Fruit fly (Drosophila melanogaster) whole organism, embryonic: ENCODE data around the gene CG6785.
A peak's percentile ranks its signal among the peaks of the same experiment; 100 is the strongest.

Experiments
- Blimp-1 ChIP-seq: fragments of 200-800 bp; sonication (Bioruptor generic); optimal IDR thresholded peaks from 3 replicates; lab custom pipeline; 2018; ENCODE audit warnings: missing biosample characterization, missing genetic modification characterization, mild to moderate bottlenecking, moderate library complexity, missing genetic modification reagents
- BtbVII ChIP-seq: fragments of 200-800 bp; sonication (Bioruptor generic); optimal IDR thresholded peaks from 3 replicates; lab custom pipeline; 2017; ENCODE audit warnings: missing biosample characterization, mild to moderate bottlenecking, missing genetic modification characterization
- CG10366 ChIP-seq: fragments of 200-800 bp; sonication (Bioruptor generic); IDR thresholded peaks from 2 replicates; pipeline ENCODE4 v1.3.6; 2022; ENCODE audit warnings: missing biosample characterization, missing genetic modification characterization
- CG10565 ChIP-seq: fragments of 200-800 bp; sonication (Bioruptor generic); optimal IDR thresholded peaks from 3 replicates; lab custom pipeline; 2016; ENCODE audit warnings: missing biosample characterization, mild to moderate bottlenecking, missing genetic modification characterization
- CG10654 ChIP-seq: fragments of 200-800 bp; sonication (Bioruptor generic); optimal IDR thresholded peaks from 2 replicates; lab custom pipeline; 2016; ENCODE audit warnings: missing biosample characterization, missing genetic modification characterization
- CG11398 ChIP-seq: fragments of 200-800 bp; sonication (Bioruptor generic); optimal IDR thresholded peaks from 2 replicates; lab custom pipeline; 2016; ENCODE audit warnings: missing biosample characterization, missing genetic modification characterization
- CG11504 ChIP-seq: fragments of 200-800 bp; sonication (Bioruptor generic); optimal IDR thresholded peaks from 3 replicates; lab custom pipeline; 2019; ENCODE audit warnings: missing biosample characterization, mild to moderate bottlenecking, missing genetic modification characterization, moderate library complexity
- CG11723 ChIP-seq: fragments of 200-800 bp; sonication (Bioruptor generic); optimal IDR thresholded peaks from 2 replicates; lab custom pipeline; 2017; ENCODE audit warnings: missing biosample characterization, mild to moderate bottlenecking, missing genetic modification characterization
- CG12659 ChIP-seq: fragments of 200-800 bp; sonication (Bioruptor generic); optimal IDR thresholded peaks from 3 replicates; lab custom pipeline; 2017; ENCODE audit warnings: mild to moderate bottlenecking, missing biosample characterization, missing genetic modification reagents, missing genetic modification characterization
- CG15601 ChIP-seq: fragments of 200-800 bp; sonication (Bioruptor generic); optimal IDR thresholded peaks from 3 replicates; lab custom pipeline; 2019; ENCODE audit warnings: missing biosample characterization, mild to moderate bottlenecking, missing genetic modification characterization, moderate library complexity
- CG17186 ChIP-seq: fragments of 200-800 bp; sonication (Bioruptor generic); optimal IDR thresholded peaks from 3 replicates; lab custom pipeline; 2017; ENCODE audit warnings: missing biosample characterization, missing genetic modification reagents, missing genetic modification characterization
- CG17612 ChIP-seq: fragments of 200-800 bp; sonication (Bioruptor generic); IDR thresholded peaks from 2 replicates; pipeline ENCODE4 v1.3.6; 2022; ENCODE audit warnings: missing biosample characterization, missing genetic modification characterization
- CG18619 ChIP-seq: fragments of 200-800 bp; sonication (Bioruptor generic); optimal IDR thresholded peaks from 3 replicates; lab custom pipeline; 2017; ENCODE audit warnings: missing biosample characterization, mild to moderate bottlenecking, missing genetic modification characterization
- CG30403 ChIP-seq: fragments of 200-800 bp; sonication (Bioruptor generic); optimal IDR thresholded peaks from 3 replicates; lab custom pipeline; 2016; ENCODE audit warnings: missing biosample characterization, missing genetic modification characterization
- CG3281 ChIP-seq: fragments of 200-800 bp; sonication (Bioruptor generic); optimal IDR thresholded peaks from 3 replicates; lab custom pipeline; 2017; ENCODE audit warnings: missing biosample characterization, mild to moderate bottlenecking, missing genetic modification characterization
- CG34376 ChIP-seq: fragments of 200-800 bp; sonication (Bioruptor generic); optimal IDR thresholded peaks from 2 replicates; lab custom pipeline; 2018; ENCODE audit warnings: missing biosample characterization, mild to moderate bottlenecking, missing genetic modification characterization
- CG4328 ChIP-seq: fragments of 200-800 bp; sonication (Bioruptor generic); optimal IDR thresholded peaks from 3 replicates; lab custom pipeline; 2017; ENCODE audit warnings: missing biosample characterization, missing genetic modification reagents, missing genetic modification characterization
- CG6254 ChIP-seq: fragments of 200-800 bp; sonication (Bioruptor generic); optimal IDR thresholded peaks from 3 replicates; lab custom pipeline; 2017; ENCODE audit warnings: mild to moderate bottlenecking, missing biosample characterization, missing genetic modification reagents, missing genetic modification characterization
- CG6272 ChIP-seq: fragments of 200-800 bp; sonication (Bioruptor generic); IDR thresholded peaks from 2 replicates; pipeline ENCODE4 v1.3.6; 2022; ENCODE audit warnings: missing biosample characterization, missing genetic modification characterization
- CG6765 ChIP-seq: fragments of 200-800 bp; sonication (Bioruptor generic); optimal IDR thresholded peaks from 3 replicates; lab custom pipeline; 2017; ENCODE audit warnings: missing biosample characterization, mild to moderate bottlenecking, missing genetic modification characterization
- CG6813 ChIP-seq: fragments of 200-800 bp; sonication (Bioruptor generic); optimal IDR thresholded peaks from 2 replicates; lab custom pipeline; 2017; ENCODE audit warnings: missing biosample characterization, missing genetic modification characterization, mild to moderate bottlenecking, moderate library complexity, missing genetic modification reagents
- CG7271 ChIP-seq: fragments of 200-800 bp; sonication (Bioruptor generic); optimal IDR thresholded peaks from 2 replicates; lab custom pipeline; 2018; ENCODE audit warnings: missing biosample characterization, mild to moderate bottlenecking, missing genetic modification characterization, moderate library complexity
- CG8478 ChIP-seq: fragments of >200 bp; optimal IDR thresholded peaks from 2 replicates; lab custom pipeline; 2018
- Dbx ChIP-seq: fragments of 200-800 bp; sonication (Bioruptor generic); IDR thresholded peaks from 3 replicates; pipeline ENCODE4 v1.3.6; 2022; ENCODE audit warnings: missing biosample characterization, missing genetic modification characterization
- Dp ChIP-seq: fragments of 200-800 bp; sonication (Bioruptor generic); optimal IDR thresholded peaks from 2 replicates; lab custom pipeline; 2018; ENCODE audit warnings: missing biosample characterization, mild to moderate bottlenecking, missing genetic modification characterization, moderate library complexity
- Eip74EF ChIP-seq, 2 experiments: fragments of 200-800 bp in 1 of 2; fragments of >200 bp in 1 of 2; sonication (Bioruptor generic) in 1 of 2; optimal IDR thresholded peaks; 2 replicates each; lab custom pipeline; 2017 to 2019; ENCODE audit warnings: missing biosample characterization in 2 of 2, missing genetic modification characterization in 2 of 2, mild to moderate bottlenecking in 1 of 2, moderate library complexity in 1 of 2
- HLH54F ChIP-seq: fragments of 200-800 bp; sonication (Bioruptor generic); optimal IDR thresholded peaks from 3 replicates; lab custom pipeline; 2016; ENCODE audit warnings: missing biosample characterization, missing genetic modification characterization
- Hmr ChIP-seq: fragments of 200-800 bp; sonication (Bioruptor generic); optimal IDR thresholded peaks from 3 replicates; lab custom pipeline; 2017; ENCODE audit warnings: mild to moderate bottlenecking, missing biosample characterization, missing genetic modification reagents, missing genetic modification characterization
- Hr3 ChIP-seq: fragments of 200-800 bp; sonication (Bioruptor generic); optimal IDR thresholded peaks from 3 replicates; lab custom pipeline; 2016; ENCODE audit warnings: missing biosample characterization, missing genetic modification characterization
- Hr39 ChIP-seq: fragments of >200 bp; optimal IDR thresholded peaks from 2 replicates; lab custom pipeline; 2017
- Hr51 ChIP-seq, 2 experiments: fragments of 200-800 bp; sonication (Bioruptor generic); optimal IDR thresholded peaks; 2 replicates in 1 of 2; 3 replicates in 1 of 2; lab custom pipeline; 2016 to 2018; ENCODE audit warnings: missing biosample characterization in 2 of 2, missing genetic modification characterization in 2 of 2, mild to moderate bottlenecking in 1 of 2, moderate library complexity in 1 of 2
- MTF-1 ChIP-seq: fragments of 200-800 bp; sonication (Bioruptor generic); optimal IDR thresholded peaks from 2 replicates; lab custom pipeline; 2018; ENCODE audit warnings: missing biosample characterization, mild to moderate bottlenecking, missing genetic modification characterization, borderline replicate concordance
- NC2β ChIP-seq: fragments of 200-800 bp; sonication (Bioruptor generic); optimal IDR thresholded peaks from 2 replicates; lab custom pipeline; 2016; ENCODE audit warnings: missing biosample characterization, missing genetic modification characterization
- Nf-YA ChIP-seq: fragments of 200-800 bp; sonication (Bioruptor generic); IDR thresholded peaks from 2 replicates; pipeline ENCODE4 v1.3.6; 2022; ENCODE audit warnings: missing biosample characterization, missing genetic modification characterization
- Nf-YC ChIP-seq: fragments of 200-800 bp; optimal IDR thresholded peaks from 3 replicates; lab custom pipeline; 2019; ENCODE audit warnings: missing biosample characterization, mild to moderate bottlenecking, missing genetic modification characterization, moderate library complexity
- PHDP ChIP-seq: fragments of 200-800 bp; sonication (Bioruptor generic); optimal IDR thresholded peaks from 3 replicates; lab custom pipeline; 2018; ENCODE audit warnings: missing biosample characterization, mild to moderate bottlenecking, missing genetic modification characterization, moderate library complexity
- Side ChIP-seq: fragments of 200-800 bp; sonication (Bioruptor generic); optimal IDR thresholded peaks from 2 replicates; lab custom pipeline; 2016; ENCODE audit warnings: missing biosample characterization, missing genetic modification characterization
- Ssrp ChIP-seq: fragments of 200-800 bp; sonication (Bioruptor generic); optimal IDR thresholded peaks from 2 replicates; lab custom pipeline; 2018; ENCODE audit warnings: missing biosample characterization, mild to moderate bottlenecking, missing genetic modification characterization, moderate library complexity
- Tbp ChIP-seq: fragments of >200 bp; optimal IDR thresholded peaks from 2 replicates; lab custom pipeline; 2018; ENCODE audit warnings: missing biosample characterization, missing genetic modification characterization
- aop ChIP-seq: fragments of 200-800 bp; sonication (Bioruptor generic); IDR thresholded peaks from 2 replicates; pipeline ENCODE4 v1.3.6; 2022; ENCODE audit warnings: missing biosample characterization, missing genetic modification characterization
- disco-r ChIP-seq: fragments of 200-800 bp; sonication (Bioruptor generic); optimal IDR thresholded peaks from 2 replicates; lab custom pipeline; 2016; ENCODE audit warnings: missing biosample characterization, missing genetic modification characterization
- eve ChIP-seq, 2 experiments: fragments of >200 bp; optimal IDR thresholded peaks; 2 replicates each; lab custom pipeline; 2017; ENCODE audit warnings: missing biosample characterization in 2 of 2, missing genetic modification characterization in 2 of 2
- fru ChIP-seq: fragments of >200 bp; optimal IDR thresholded peaks from 2 replicates; lab custom pipeline; 2017
- her ChIP-seq: fragments of 200-800 bp; sonication (Bioruptor generic); optimal IDR thresholded peaks from 2 replicates; lab custom pipeline; 2016; ENCODE audit warnings: missing biosample characterization, missing genetic modification characterization
- jing ChIP-seq: fragments of 200-800 bp; sonication (Bioruptor generic); optimal IDR thresholded peaks from 2 replicates; lab custom pipeline; 2018; ENCODE audit warnings: missing biosample characterization, mild to moderate bottlenecking, missing genetic modification characterization
- luna ChIP-seq: fragments of 200-800 bp; sonication (Bioruptor generic); optimal IDR thresholded peaks from 2 replicates; lab custom pipeline; 2016; ENCODE audit warnings: missing biosample characterization, missing genetic modification characterization
- peb ChIP-seq: fragments of 200-800 bp; sonication (Bioruptor generic); IDR thresholded peaks from 2 replicates; pipeline ENCODE4 v1.3.6; 2022; ENCODE audit warnings: missing biosample characterization, missing genetic modification characterization
- sens-2 ChIP-seq: fragments of 200-800 bp; sonication (Bioruptor generic); IDR thresholded peaks from 2 replicates; pipeline ENCODE4 v1.3.6; 2022; ENCODE audit warnings: missing biosample characterization, missing genetic modification characterization
- slou ChIP-seq: fragments of 200-800 bp; sonication (Bioruptor generic); optimal IDR thresholded peaks from 3 replicates; lab custom pipeline; 2016; ENCODE audit warnings: missing biosample characterization, missing genetic modification characterization
- tll ChIP-seq, 2 experiments: fragments of 200-800 bp in 1 of 2; fragments of >200 bp in 1 of 2; sonication (Bioruptor generic) in 1 of 2; optimal IDR thresholded peaks; 2 replicates each; lab custom pipeline; 2017 to 2019; ENCODE audit warnings: missing biosample characterization in 2 of 2, missing genetic modification characterization in 2 of 2, mild to moderate bottlenecking in 1 of 2, moderate library complexity in 1 of 2
- tna ChIP-seq: fragments of 200-800 bp; sonication (Bioruptor generic); IDR thresholded peaks from 2 replicates; pipeline ENCODE4 v1.3.6; 2022; ENCODE audit warnings: missing biosample characterization, missing genetic modification characterization; ENCODE audit not compliant: partially characterized antibody
- usp ChIP-seq: fragments of >200 bp; optimal IDR thresholded peaks from 2 replicates; lab custom pipeline; 2017; ENCODE audit warnings: missing biosample characterization, missing genetic modification characterization

Gene CG6785

DNA sequence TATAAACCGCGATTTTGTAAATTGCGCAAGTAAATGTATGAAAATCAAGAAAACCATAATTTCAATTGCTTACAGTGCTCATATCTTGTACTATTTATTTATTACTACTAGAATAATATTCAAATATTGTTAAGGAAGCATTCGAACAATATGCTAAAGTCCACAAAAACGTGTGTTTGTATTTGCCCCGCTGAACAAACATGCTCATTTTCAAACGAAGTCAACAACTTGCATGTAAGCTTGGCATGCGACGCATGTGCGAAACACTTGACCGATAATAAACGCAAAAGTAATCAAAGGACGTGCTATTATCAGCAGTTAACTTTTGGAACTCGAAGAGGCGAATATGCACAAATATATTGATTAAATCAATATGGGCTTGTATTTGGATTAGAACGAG is 23.8 kb downstream of the CG6785 start (continued):
- TF ChIP-seq aop (GFP tag; lab: Robert Waterston, UW) = no peak
- TF ChIP-seq Hr51 (GFP tag; optimal IDR thresholded peaks at IDR 0.05; lab: Kevin White, UChicago) = peak; percentile 1 to 34
- TF ChIP-seq PHDP = peak; percentile 91
- peak in 1 of 2 experiments; percentile 79 for TF ChIP-seq Eip74EF (GFP tag; optimal IDR thresholded peaks at IDR 0.05; lab: Kevin White, UChicago)
- TF ChIP-seq CG6813 (GFP tag; lab: Kevin White, UChicago) = peak; percentile 90
- TF ChIP-seq CG17612 = no peak
- peak; percentile 40 for TF ChIP-seq CG34376 (GFP tag; lab: Kevin White, UChicago)
- peak; percentile 42 for TF ChIP-seq CG11723
- no peak for TF ChIP-seq CG17186 (GFP tag; lab: Kevin White, UChicago)
- TF ChIP-seq NC2β (GFP tag; lab: Kevin White, UChicago) = peak; percentile 52
- TF ChIP-seq CG10565 = no peak
- peak; percentile 83 for TF ChIP-seq CG12659
- TF ChIP-seq sens-2 (GFP tag; lab: Robert Waterston, UW) = no peak
- TF ChIP-seq Ssrp = no peak
- no peak for TF ChIP-seq CG6272 (GFP tag; lab: Robert Waterston, UW)
- no peak for TF ChIP-seq luna (GFP tag; lab: Kevin White, UChicago)
- TF ChIP-seq CG3281 (GFP tag; lab: Kevin White, UChicago) = peak; percentile 80
- TF ChIP-seq CG18619 (GFP tag; lab: Kevin White, UChicago) = peak; percentile 76
- peak; percentile 29 for TF ChIP-seq CG7271 (tag; lab: Kevin White, UChicago)
- TF ChIP-seq tll (GFP tag; optimal IDR thresholded peaks at IDR 0.05; lab: Kevin White, UChicago) = no peak
- peak; percentile 78 for TF ChIP-seq MTF-1 (GFP tag; lab: Kevin White, UChicago)
- peak; percentile 23 for TF ChIP-seq CG10654 (GFP tag; lab: Kevin White, UChicago)
- peak; percentile 46 for TF ChIP-seq CG11504 (tag; lab: Kevin White, UChicago)
- TF ChIP-seq Dbx (GFP tag; lab: Robert Waterston, UW) = peak; percentile 58; the same call in 1 of the 3 replicates
- no peak for TF ChIP-seq eve (GFP tag; optimal IDR thresholded peaks at IDR 0.05; lab: Kevin White, UChicago)
- TF ChIP-seq Hr39 = no peak
- TF ChIP-seq CG15601 = peak; percentile 84
- no peak for TF ChIP-seq CG8478 (lab: Kevin White, UChicago)
- TF ChIP-seq CG11398 (GFP tag; lab: Kevin White, UChicago) = peak; percentile 54
- peak; percentile 89 for TF ChIP-seq Hmr (GFP tag; lab: Kevin White, UChicago)
- no peak for TF ChIP-seq Nf-YC (tag; lab: Kevin White, UChicago)
- TF ChIP-seq CG10366 (GFP tag; lab: Robert Waterston, UW) = no peak
- TF ChIP-seq usp (GFP tag; lab: Kevin White, UChicago) = no peak
- no peak for TF ChIP-seq slou (GFP tag; lab: Kevin White, UChicago)
- no peak for TF ChIP-seq Hr3
- TF ChIP-seq her (GFP tag; lab: Kevin White, UChicago) = no peak
- TF ChIP-seq Blimp-1 (GFP tag; lab: Kevin White, UChicago) = peak; percentile 76
- TF ChIP-seq tna (GFP tag; lab: Robert Waterston, UW) = no peak
- TF ChIP-seq peb = no peak
- TF ChIP-seq Tbp = no peak
- no peak for TF ChIP-seq fru (lab: Kevin White, UChicago)
- no peak for TF ChIP-seq disco-r (GFP tag; lab: Kevin White, UChicago)
- TF ChIP-seq Side = no peak
- no peak for TF ChIP-seq CG6765 (GFP tag; lab: Kevin White, UChicago)
- TF ChIP-seq CG30403 (GFP tag; lab: Kevin White, UChicago) = no peak
- TF ChIP-seq CG6254 = peak; percentile 39
- TF ChIP-seq jing (GFP tag; lab: Kevin White, UChicago) = no peak
- TF ChIP-seq CG4328 (GFP tag; lab: Kevin White, UChicago) = peak; percentile 25
- no peak for TF ChIP-seq Dp (GFP tag; lab: Kevin White, UChicago)
- TF ChIP-seq Nf-YA (GFP tag; lab: Robert Waterston, UW) = no peak
- peak; percentile 4 for TF ChIP-seq HLH54F (GFP tag; lab: Kevin White, UChicago)
- TF ChIP-seq BtbVII (GFP tag; lab: Kevin White, UChicago) = peak; percentile 74
